Worm (Caenorhabditis elegans): Measurements from ENCODE around the gene npp-19.

DNA sequence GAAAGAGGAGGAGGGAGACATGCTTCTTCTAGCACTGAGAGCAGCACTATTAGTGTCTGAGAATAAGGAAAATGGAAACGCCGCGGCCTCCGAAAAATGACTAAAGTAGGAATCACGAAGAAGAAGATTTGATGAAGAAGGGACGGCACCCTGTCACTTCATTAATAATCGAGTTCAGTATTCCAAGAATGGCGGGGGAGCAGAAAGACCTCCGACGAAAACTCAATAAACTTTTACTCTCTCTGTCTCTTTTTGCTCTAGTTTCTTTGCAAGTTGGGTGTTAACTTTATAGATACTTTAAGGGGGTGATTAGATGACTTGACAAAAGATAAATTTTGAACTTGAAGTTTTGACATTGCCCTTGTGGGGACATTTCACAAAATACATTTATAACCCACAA lies 29.0 kb downstream of the npp-19 start:
- TF ChIP-seq him-1 (tag; optimal IDR thresholded peaks at IDR 0.05) (no peak), dao-5 (tag; optimal IDR thresholded peaks at IDR 0.05) (no peak), W03F9.2 (tag; optimal IDR thresholded peaks at IDR 0.05) (no peak)
